Fruit fly (Drosophila melanogaster): Measurements from ENCODE around the gene KrT95D.

The KrT95D gene

DNA sequence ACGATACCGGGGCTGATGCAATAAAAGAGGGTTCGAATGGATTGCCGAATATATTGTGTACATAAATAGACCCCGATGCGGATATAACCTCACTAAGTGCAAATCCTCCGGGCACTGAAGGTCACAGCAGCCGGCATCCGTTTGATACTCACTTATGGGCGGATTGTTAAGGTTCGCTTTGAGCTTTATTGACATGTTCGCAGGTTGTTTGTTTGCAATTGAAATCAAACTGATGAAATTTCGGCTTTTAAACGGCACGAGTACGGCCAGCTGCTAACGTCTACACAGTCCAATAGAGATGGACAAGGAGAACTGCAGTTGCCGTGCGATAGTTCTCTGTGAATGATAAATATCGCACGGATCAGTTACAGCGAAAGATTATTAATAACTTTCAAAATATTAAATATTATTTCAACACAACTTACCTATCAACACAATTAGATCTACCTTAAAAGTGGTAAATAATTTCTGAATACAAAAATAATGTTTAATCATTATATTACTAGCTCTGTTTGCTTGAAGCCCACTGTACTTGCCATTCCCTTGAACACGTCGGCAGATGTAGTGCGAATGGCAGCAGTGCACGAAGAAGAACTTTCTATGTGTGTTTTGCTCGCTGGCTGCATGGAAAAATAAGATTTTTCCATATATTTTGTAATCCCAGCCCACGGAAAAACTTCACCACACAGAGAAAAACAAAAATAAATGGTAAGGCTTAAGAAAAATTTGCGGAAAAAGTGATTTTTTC, 73.4 kb downstream of the KrT95D start, which contains the start of the genes GluProRS and AP-1sigma:
Gene GluProRS, minus strand, starts transcription at position 301 of the 748 bp plus-strand sequence.
Gene AP-1sigma, plus strand, starts transcription at position 561 of the 748 bp plus-strand sequence.
- TF ChIP-seq woc (GFP tag; optimal IDR thresholded peaks at IDR 0.05) (peak; percentile 87), tai (GFP tag; optimal IDR thresholded peaks at IDR 0.05) (no peak), Dif (GFP tag; optimal IDR thresholded peaks at IDR 0.05; ENCODE audit: partially characterized antibody) (no peak), ey (GFP tag; optimal IDR thresholded peaks at IDR 0.05) (peak; percentile 89), GATAd (GFP tag; optimal IDR thresholded peaks at IDR 0.05) (peak; percentile 80), psq (GFP tag; optimal IDR thresholded peaks at IDR 0.05) (peak; percentile 82), Vsx2 (GFP tag; optimal IDR thresholded peaks at IDR 0.05; ENCODE audit: partially characterized antibody) (no peak), sage (GFP tag; optimal IDR thresholded peaks at IDR 0.05) (peak; percentile 65), CG9705 (GFP tag; optimal IDR thresholded peaks at IDR 0.05) (peak; percentile 85), rgr (GFP tag; optimal IDR thresholded peaks at IDR 0.05) (peak; percentile 90), Hnf4 (GFP tag; optimal IDR thresholded peaks at IDR 0.05) (peak; percentile 85), Rel (GFP tag; optimal IDR thresholded peaks at IDR 0.05) (peak; percentile 47), Rel (tag; optimal IDR thresholded peaks at IDR 0.05) (peak; percentile 66), Jra (GFP tag; optimal IDR thresholded peaks at IDR 0.05) (peak; percentile 89), Dfd (GFP tag; optimal IDR thresholded peaks at IDR 0.05) (no peak), h (GFP tag; optimal IDR thresholded peaks at IDR 0.05) (peak; percentile 92), foxo (GFP tag; optimal IDR thresholded peaks at IDR 0.05) (peak; percentile 51 to 93), sv (GFP tag; optimal IDR thresholded peaks at IDR 0.05) (peak; percentile 94), Hr78 (GFP tag; optimal IDR thresholded peaks at IDR 0.05) (no peak), usp (GFP tag; optimal IDR thresholded peaks at IDR 0.05) (no peak), jim (GFP tag; optimal IDR thresholded peaks at IDR 0.05) (no peak), Abd-B (GFP tag; optimal IDR thresholded peaks at IDR 0.05) (no peak), brk (GFP tag; optimal IDR thresholded peaks at IDR 0.05) (no peak), pan (optimal IDR thresholded peaks at IDR 0.05) (no peak), dsf (GFP tag; optimal IDR thresholded peaks at IDR 0.05; ENCODE audit: borderline replicate concordance) (peak; percentile 79), dmrt93B (GFP tag; optimal IDR thresholded peaks at IDR 0.05) (peak; percentile 86), OdsH (GFP tag; optimal IDR thresholded peaks at IDR 0.05) (peak; percentile 86), br (GFP tag; optimal IDR thresholded peaks at IDR 0.05) (peak; percentile 81), Sp1 (GFP tag; optimal IDR thresholded peaks at IDR 0.05) (peak; percentile 85), CrebA (GFP tag; optimal IDR thresholded peaks at IDR 0.05; ENCODE audit: borderline replicate concordance) (no peak), lola (GFP tag; optimal IDR thresholded peaks at IDR 0.05) (no peak), Hr83 (GFP tag; optimal IDR thresholded peaks at IDR 0.05; ENCODE audit: poor library complexity, severe bottlenecking) (peak; percentile 57), Mio (GFP tag; optimal IDR thresholded peaks at IDR 0.05) (peak; percentile 37), N (GFP tag; optimal IDR thresholded peaks at IDR 0.05) (no peak), fru (GFP tag; optimal IDR thresholded peaks at IDR 0.05) (peak; percentile 89), dl (GFP tag; optimal IDR thresholded peaks at IDR 0.05; ENCODE audit: insufficient read depth in 1 of 2, partially characterized antibody in 2 of 2) (no peak), CG32264 (GFP tag; optimal IDR thresholded peaks at IDR 0.05) (peak; percentile 72), HLH106 (tag; optimal IDR thresholded peaks at IDR 0.05) (peak; percentile 91), Myc (optimal IDR thresholded peaks at IDR 0.05) (peak; percentile 83)

DNA sequence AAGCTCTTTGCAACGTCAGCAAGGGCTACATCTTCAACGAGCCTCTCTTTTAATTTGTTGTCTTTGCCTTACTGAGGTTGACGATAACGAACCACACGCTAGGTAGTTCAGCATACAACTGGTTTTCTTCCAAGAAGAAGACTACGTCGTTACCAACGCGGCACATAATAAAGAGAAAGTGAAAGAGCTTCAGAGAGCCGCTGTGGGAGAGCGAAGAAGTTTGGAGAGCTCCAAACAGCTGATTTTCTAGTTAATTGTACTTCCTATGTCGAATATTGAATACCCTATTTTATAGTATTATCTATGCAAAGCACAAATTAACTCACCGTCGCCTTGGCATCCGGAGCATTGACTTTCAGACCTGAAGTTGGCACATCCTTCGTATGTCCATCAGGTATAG, 76.2 kb downstream of the KrT95D start:
- no peak for TF ChIP-seq Mio (GFP tag; optimal IDR thresholded peaks at IDR 0.05)
- peak; percentile 41 for TF ChIP-seq woc (GFP tag; optimal IDR thresholded peaks at IDR 0.05)
- TF ChIP-seq h (GFP tag; optimal IDR thresholded peaks at IDR 0.05): no peak
- no peak for TF ChIP-seq GATAd (GFP tag; optimal IDR thresholded peaks at IDR 0.05)
- no peak for TF ChIP-seq Myc (optimal IDR thresholded peaks at IDR 0.05)
- TF ChIP-seq dl (GFP tag; optimal IDR thresholded peaks at IDR 0.05; ENCODE audit: insufficient read depth in 1 of 2, partially characterized antibody in 2 of 2): peak; percentile 13 to 54
- TF ChIP-seq Vsx2 (GFP tag; optimal IDR thresholded peaks at IDR 0.05; ENCODE audit: partially characterized antibody): peak; percentile 17
- TF ChIP-seq Dif (GFP tag; optimal IDR thresholded peaks at IDR 0.05; ENCODE audit: partially characterized antibody): peak; percentile 52
- TF ChIP-seq Jra (GFP tag; optimal IDR thresholded peaks at IDR 0.05): no peak
- no peak for TF ChIP-seq br (GFP tag; optimal IDR thresholded peaks at IDR 0.05)
- TF ChIP-seq sv (GFP tag; optimal IDR thresholded peaks at IDR 0.05): no peak

Measured in whole organism, wandering third instar larva.